Worm (Caenorhabditis elegans) whole organism, L3 larva: ENCODE data around the gene T23F2.5.

Experiments used
- R02D3.7 ChIP-seq: fragments of 150-350 bp; optimal IDR thresholded peaks from 2 replicates; lab custom pipeline; 2014; ENCODE audit warnings: missing biosample characterization, missing genetic modification characterization
- ama-1 ChIP-seq: fragments of 150-350 bp; optimal IDR thresholded peaks from 2 replicates; lab custom pipeline; 2018
- ceh-16 ChIP-seq: sonication (generic microtip); optimal IDR thresholded peaks from 2 replicates; lab custom pipeline; 2017; ENCODE audit warnings: missing biosample characterization, missing genetic modification characterization
- ceh-28 ChIP-seq: fragments of 150-350 bp; optimal IDR thresholded peaks from 2 replicates; lab custom pipeline; 2014; ENCODE audit warnings: missing biosample characterization, missing genetic modification reagents, missing genetic modification characterization
- ceh-82 ChIP-seq: fragments of 150-350 bp; optimal IDR thresholded peaks from 2 replicates; lab custom pipeline; 2014; ENCODE audit warnings: missing biosample characterization, missing genetic modification characterization
- ceh-9 ChIP-seq: sonication (generic microtip); optimal IDR thresholded peaks from 2 replicates; lab custom pipeline; 2018; ENCODE audit warnings: missing biosample characterization, missing genetic modification characterization
- egl-27 ChIP-seq: sonication (generic microtip); optimal IDR thresholded peaks from 4 replicates; lab custom pipeline; 2017; ENCODE audit warnings: missing biosample characterization, missing genetic modification reagents, missing genetic modification characterization
- elt-1 ChIP-seq: fragments of 150-350 bp; optimal IDR thresholded peaks from 2 replicates; lab custom pipeline; 2014; ENCODE audit warnings: missing biosample characterization, missing genetic modification characterization
- elt-2 ChIP-seq: sonication (generic microtip); optimal IDR thresholded peaks from 2 replicates; lab custom pipeline; 2016; ENCODE audit warnings: missing genetic modification reagents, mild to moderate bottlenecking, missing genetic modification characterization, missing compliant biosample characterization
- elt-3 ChIP-seq, 3 experiments: fragments of 150-350 bp in 1 of 3; sonication (generic microtip) in 2 of 3; optimal IDR thresholded peaks; 2 replicates in 2 of 3; 4 replicates in 1 of 3; lab custom pipeline; 2014 to 2017; ENCODE audit warnings: missing biosample characterization in 3 of 3, missing genetic modification characterization in 3 of 3
- fkh-10 ChIP-seq: sonication (generic microtip); optimal IDR thresholded peaks from 2 replicates; lab custom pipeline; 2017; ENCODE audit warnings: missing biosample characterization, missing genetic modification reagents, missing genetic modification characterization
- fkh-2 ChIP-seq: fragments of 150-350 bp; optimal IDR thresholded peaks from 2 replicates; lab custom pipeline; 2014; ENCODE audit warnings: missing biosample characterization, missing genetic modification reagents, missing genetic modification characterization
- fos-1 ChIP-seq: fragments of 150-350 bp; optimal IDR thresholded peaks from 2 replicates; lab custom pipeline; 2014; ENCODE audit warnings: missing biosample characterization, missing genetic modification characterization
- hmg-11 ChIP-seq: sonication (generic microtip); optimal IDR thresholded peaks from 2 replicates; lab custom pipeline; 2016; ENCODE audit warnings: missing genetic modification characterization, missing compliant biosample characterization
- jun-1 ChIP-seq: fragments of 150-350 bp; optimal IDR thresholded peaks from 2 replicates; lab custom pipeline; 2014; ENCODE audit warnings: missing biosample characterization, missing genetic modification reagents, missing genetic modification characterization
- lin-39 ChIP-seq: fragments of 150-350 bp; optimal IDR thresholded peaks from 2 replicates; lab custom pipeline; 2018; ENCODE audit warnings: missing biosample characterization, missing genetic modification reagents, missing genetic modification characterization
- mdl-1 ChIP-seq: fragments of 150-350 bp; optimal IDR thresholded peaks from 2 replicates; lab custom pipeline; 2014; ENCODE audit warnings: missing biosample characterization, missing genetic modification characterization
- mml-1 ChIP-seq: fragments of 150-350 bp; sonication (generic microtip); optimal IDR thresholded peaks from 3 replicates; lab custom pipeline; 2014; ENCODE audit warnings: missing biosample characterization, missing genetic modification characterization
- nfya-1 ChIP-seq: sonication (generic microtip); optimal IDR thresholded peaks from 2 replicates; lab custom pipeline; 2017; ENCODE audit warnings: missing genetic modification characterization, mild to moderate bottlenecking, missing compliant biosample characterization, antibody characterized with exemption, moderate library complexity; ENCODE audit not compliant: insufficient read depth
- nhr-11 ChIP-seq: fragments of 150-350 bp; optimal IDR thresholded peaks from 2 replicates; lab custom pipeline; 2014; ENCODE audit warnings: missing biosample characterization, missing genetic modification characterization
- nhr-12 ChIP-seq: fragments of 150-350 bp; optimal IDR thresholded peaks from 2 replicates; lab custom pipeline; 2014; ENCODE audit warnings: missing biosample characterization, missing genetic modification characterization
- nhr-23 ChIP-seq: fragments of 150-350 bp; optimal IDR thresholded peaks from 2 replicates; lab custom pipeline; 2014; ENCODE audit warnings: missing biosample characterization, missing genetic modification reagents, missing genetic modification characterization
- nhr-237 ChIP-seq: fragments of 150-350 bp; optimal IDR thresholded peaks from 2 replicates; lab custom pipeline; 2014; ENCODE audit warnings: missing biosample characterization, missing genetic modification characterization
- nhr-25 ChIP-seq: sonication (generic microtip); optimal IDR thresholded peaks from 2 replicates; lab custom pipeline; 2017; ENCODE audit warnings: missing biosample characterization, missing genetic modification characterization
- nhr-67 ChIP-seq: fragments of 150-350 bp; optimal IDR thresholded peaks from 2 replicates; lab custom pipeline; 2014; ENCODE audit warnings: missing biosample characterization, missing genetic modification characterization
- nhr-76 ChIP-seq: fragments of 150-350 bp; sonication (generic microtip); optimal IDR thresholded peaks from 5 replicates; lab custom pipeline; 2014; ENCODE audit warnings: missing biosample characterization, missing genetic modification characterization
- nhr-77 ChIP-seq: fragments of 150-350 bp; optimal IDR thresholded peaks from 2 replicates; lab custom pipeline; 2014; ENCODE audit warnings: missing biosample characterization, missing genetic modification characterization
- pha-4 ChIP-seq: fragments of 150-350 bp; optimal IDR thresholded peaks from 2 replicates; lab custom pipeline; 2014; ENCODE audit warnings: missing biosample characterization, missing genetic modification reagents, missing genetic modification characterization
- pqm-1 ChIP-seq: fragments of 150-350 bp; optimal IDR thresholded peaks from 2 replicates; lab custom pipeline; 2017; ENCODE audit warnings: missing biosample characterization, missing genetic modification characterization, inconsistent platforms
- sea-2 ChIP-seq: fragments of 150-350 bp; sonication (generic microtip); optimal IDR thresholded peaks from 4 replicates; lab custom pipeline; 2014; ENCODE audit warnings: missing biosample characterization, missing genetic modification reagents, missing genetic modification characterization
- skn-1 ChIP-seq: fragments of 150-350 bp; optimal IDR thresholded peaks from 2 replicates; lab custom pipeline; 2014; ENCODE audit warnings: missing biosample characterization, missing genetic modification characterization
- snpc-4 ChIP-seq: fragments of 150-350 bp; optimal IDR thresholded peaks from 2 replicates; lab custom pipeline; 2014; ENCODE audit warnings: missing biosample characterization, missing genetic modification characterization
- unc-39 ChIP-seq: sonication (generic microtip); optimal IDR thresholded peaks from 4 replicates; lab custom pipeline; 2017; ENCODE audit warnings: missing biosample characterization, missing genetic modification characterization
- unc-62 ChIP-seq: fragments of 150-350 bp; sonication (generic microtip); optimal IDR thresholded peaks from 4 replicates; lab custom pipeline; 2014; ENCODE audit warnings: missing biosample characterization, missing genetic modification reagents, missing genetic modification characterization
- zag-1 ChIP-seq: fragments of 150-350 bp; optimal IDR thresholded peaks from 2 replicates; lab custom pipeline; 2014; ENCODE audit warnings: missing biosample characterization, missing genetic modification characterization
- ztf-11 ChIP-seq: fragments of 150-350 bp; optimal IDR thresholded peaks from 2 replicates; lab custom pipeline; 2014; ENCODE audit warnings: missing biosample characterization, missing genetic modification characterization
- ztf-4 ChIP-seq: fragments of 150-350 bp; optimal IDR thresholded peaks from 2 replicates; lab custom pipeline; 2014; ENCODE audit warnings: missing biosample characterization, missing genetic modification characterization

The T23F2.5 gene

DNA sequence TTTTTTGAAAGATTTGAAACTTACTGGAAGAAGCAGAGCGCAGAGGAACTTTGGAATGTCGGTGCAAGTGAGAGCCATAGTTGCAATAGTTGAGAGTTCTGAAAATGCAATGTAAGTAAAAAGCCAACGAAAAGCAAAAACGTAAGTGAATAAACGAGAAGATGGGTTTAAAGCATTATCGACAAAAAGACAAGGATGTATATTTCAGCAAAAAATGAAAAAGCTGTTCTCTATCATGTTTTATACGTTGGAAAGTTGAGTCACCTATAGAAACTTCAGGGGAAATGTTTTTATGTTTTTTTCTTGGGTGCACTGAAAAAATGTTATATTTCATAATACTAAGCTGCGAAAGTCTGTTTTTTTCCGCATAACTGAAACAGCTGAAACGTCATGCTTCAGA, at the start of gene T23F2.5:
TSS of gene T23F2.5 (minus strand) at position 101 of the 400 bp plus-strand sequence.
- TF ChIP-seq nhr-11 (tag; lab: Kevin White, UChicago) (peak; percentile 19), sea-2 (GFP tag; lab: Kevin White, UChicago) (no peak)

ce11 chrX:5565478-5565877, 48.5 kb upstream of the T23F2.5 start:
- no peak for TF ChIP-seq unc-39 (tag; lab: Kevin White, UChicago)
- TF ChIP-seq mml-1 (tag; lab: Kevin White, UChicago) = no peak
- no peak for TF ChIP-seq pha-4
- TF ChIP-seq skn-1 = no peak
- TF ChIP-seq, all 47 proteins: peak for 0

DNA sequence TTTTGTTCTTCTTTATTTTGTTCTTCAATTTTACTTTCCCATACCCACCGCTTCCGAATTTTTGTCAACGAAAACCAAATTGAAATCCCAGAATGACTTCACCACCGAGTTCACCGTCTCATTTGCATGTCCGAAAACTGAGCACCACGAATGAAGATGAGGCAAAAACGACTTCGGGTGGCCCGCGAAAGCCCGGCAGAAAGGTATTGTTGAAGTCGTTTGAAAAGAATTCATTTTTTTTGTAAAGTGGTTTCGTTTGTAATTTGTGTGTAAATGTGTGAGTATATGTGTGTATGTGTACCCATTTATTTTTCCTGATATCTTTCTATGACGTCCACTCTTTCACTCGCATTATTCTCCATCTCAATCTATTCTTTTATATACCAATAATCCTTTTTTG, 41.0 kb upstream of the T23F2.5 start, which contains the start of gene C38C5.1:
TSS of gene C38C5.1 (plus strand) at position 90 of the 400 bp plus-strand sequence.
- no peak for TF ChIP-seq hmg-11
- TF ChIP-seq nhr-25 = no peak
- TF ChIP-seq ztf-4 (tag; lab: Kevin White, UChicago) = no peak
- TF ChIP-seq elt-3 (tag; optimal IDR thresholded peaks at IDR 0.05; lab: Kevin White, UChicago) = no peak

DNA sequence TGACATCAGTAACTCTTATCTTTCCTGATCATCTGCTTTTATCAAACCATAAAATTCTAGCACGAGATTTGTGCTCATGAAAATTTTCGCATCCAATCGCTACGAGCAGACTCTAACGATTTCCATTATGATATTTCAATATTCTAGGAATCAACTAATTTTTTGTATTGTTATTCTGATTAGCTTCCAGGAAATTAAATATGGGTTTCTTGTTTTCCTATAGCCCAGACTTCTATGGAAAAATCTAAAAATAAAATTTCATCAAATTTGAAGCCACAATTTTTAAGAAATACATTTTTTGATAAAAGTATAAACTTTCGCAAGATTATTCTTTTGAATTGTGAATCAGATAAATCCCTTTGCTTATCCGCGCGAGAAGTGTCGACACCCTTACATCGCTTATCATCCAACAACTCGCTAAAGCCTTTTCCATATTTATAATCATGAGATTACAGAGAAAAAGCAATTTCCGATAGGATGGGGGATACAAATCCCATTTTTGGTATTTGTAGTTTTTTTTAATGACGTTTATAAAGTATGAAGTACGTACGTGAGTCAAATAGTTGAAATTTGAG, 38.2 kb upstream of the T23F2.5 start:
- no peak for TF ChIP-seq ceh-9 (tag; lab: Kevin White, UChicago)
- no peak for TF ChIP-seq nhr-23 (tag; lab: Kevin White, UChicago)
- TF ChIP-seq nhr-12 (tag; lab: Kevin White, UChicago) = no peak
- TF ChIP-seq unc-62 (GFP tag; lab: Kevin White, UChicago) = no peak
- no peak for TF ChIP-seq snpc-4 (tag; lab: Kevin White, UChicago)
- TF ChIP-seq ceh-28 (tag; lab: Kevin White, UChicago) = no peak
- TF ChIP-seq elt-2 (tag; lab: Kevin White, UChicago) = no peak

ce11 chrX:5552652-5553051, 35.7 kb upstream of the T23F2.5 start, which contains the start of gene ifta-1:
Gene ifta-1 (minus strand): TSS chrX:5552752.
- TF ChIP-seq ztf-11 (tag; lab: Kevin White, UChicago) (no peak), elt-3 (tag; optimal IDR thresholded peaks at IDR 0.05; lab: Kevin White, UChicago) (no peak), lin-39 (tag; lab: Kevin White, UChicago) (no peak), nhr-76 (no peak), ceh-9 (tag; lab: Kevin White, UChicago) (no peak), jun-1 (tag; lab: Kevin White, UChicago) (no peak), ceh-16 (no peak), mml-1 (tag; lab: Kevin White, UChicago) (no peak), nfya-1 (no peak), nhr-237 (tag; lab: Kevin White, UChicago) (no peak)

- TF ChIP-seq fos-1 (tag; lab: Kevin White, UChicago) (no peak), R02D3.7 (tag; lab: Kevin White, UChicago) (no peak), zag-1 (tag; lab: Kevin White, UChicago) (no peak), nhr-67 (tag; lab: Kevin White, UChicago) (no peak), hmg-11 (no peak), mdl-1 (tag; lab: Kevin White, UChicago) (no peak), nhr-77 (tag; lab: Kevin White, UChicago) (no peak), elt-1 (tag; lab: Kevin White, UChicago) (no peak), nhr-76 (no peak), ceh-9 (tag; lab: Kevin White, UChicago) (no peak), ceh-28 (tag; lab: Kevin White, UChicago) (no peak)
These were observed 30.9 kb upstream of the T23F2.5 start for ce11 chrX:5547828-5548227.

ce11 chrX:5543651-5544050, 26.7 kb upstream of the T23F2.5 start, which contains the start of gene C54G7.1:
Gene C54G7.1 (plus strand): TSS chrX:5543951.
- TF ChIP-seq R02D3.7 (tag; lab: Kevin White, UChicago) = no peak
- TF ChIP-seq elt-3 (tag; optimal IDR thresholded peaks at IDR 0.05; lab: Kevin White, UChicago) = no peak
- TF ChIP-seq mdl-1 (tag; lab: Kevin White, UChicago) = no peak
- TF ChIP-seq pqm-1 (tag; lab: Kevin White, UChicago) = no peak
- TF ChIP-seq ama-1 (lab: Kevin White, UChicago) = no peak
- TF ChIP-seq snpc-4 (tag; lab: Kevin White, UChicago) = no peak
- no peak for TF ChIP-seq ceh-82 (tag; lab: Kevin White, UChicago)
- TF ChIP-seq fkh-2 (tag; lab: Kevin White, UChicago) = no peak
- no peak for TF ChIP-seq sea-2 (GFP tag; lab: Kevin White, UChicago)
- no peak for TF ChIP-seq ceh-28 (tag; lab: Kevin White, UChicago)
- no peak for TF ChIP-seq fkh-10
- TF ChIP-seq nfya-1 = no peak
- TF ChIP-seq nhr-76 = no peak
- no peak for TF ChIP-seq ceh-16
- no peak for TF ChIP-seq egl-27 (tag; lab: Kevin White, UChicago)
- TF ChIP-seq ceh-9 (tag; lab: Kevin White, UChicago) = no peak
- TF ChIP-seq nhr-12 (tag; lab: Kevin White, UChicago) = no peak
- no peak for TF ChIP-seq mml-1 (tag; lab: Kevin White, UChicago)
- TF ChIP-seq, all 47 proteins: peak for 0
